Worm (Caenorhabditis elegans) whole organism, late embryonic: Measurements from ENCODE around the gene rps-30.

Experiments
- F13H6.1 ChIP-seq: sonication (generic microtip); optimal IDR thresholded peaks from 2 replicates; lab custom pipeline; 2016; ENCODE audit warnings: missing genetic modification characterization, missing compliant biosample characterization
- K02D7.2 ChIP-seq: sonication (generic microtip); optimal IDR thresholded peaks from 2 replicates; lab custom pipeline; 2017; ENCODE audit warnings: mild to moderate bottlenecking, missing genetic modification characterization, missing compliant biosample characterization
- ceh-19 ChIP-seq: fragments of 200-800 bp; sonication (Bioruptor generic); optimal IDR thresholded peaks from 2 replicates; lab custom pipeline; 2018; ENCODE audit warnings: mild to moderate bottlenecking, missing genetic modification characterization, missing compliant biosample characterization
- ceh-31 ChIP-seq: sonication (generic microtip); optimal IDR thresholded peaks from 2 replicates; lab custom pipeline; 2016; ENCODE audit warnings: missing genetic modification characterization, missing compliant biosample characterization
- ceh-34 ChIP-seq: sonication (generic microtip); optimal IDR thresholded peaks from 2 replicates; lab custom pipeline; 2016; ENCODE audit warnings: mild to moderate bottlenecking, missing genetic modification characterization, missing compliant biosample characterization
- elt-2 ChIP-seq: sonication (generic microtip); optimal IDR thresholded peaks from 2 replicates; lab custom pipeline; 2016; ENCODE audit warnings: missing genetic modification reagents, missing genetic modification characterization, missing compliant biosample characterization
- pha-4 ChIP-seq: fragments of 150-350 bp; optimal IDR thresholded peaks from 2 replicates; lab custom pipeline; 2018; ENCODE audit warnings: missing biosample characterization, missing genetic modification reagents, missing genetic modification characterization
- ref-2 ChIP-seq: sonication (generic microtip); optimal IDR thresholded peaks from 2 replicates; lab custom pipeline; 2016; ENCODE audit warnings: missing genetic modification characterization, missing compliant biosample characterization
- rnt-1 ChIP-seq: sonication (generic microtip); optimal IDR thresholded peaks from 2 replicates; lab custom pipeline; 2016; ENCODE audit warnings: missing genetic modification characterization, missing compliant biosample characterization

ce11 chrV:7761906-7762305, 14.5 kb upstream of the rps-30 start:
- TF ChIP-seq rnt-1 (tag; lab: Kevin White, UChicago) (no peak), F13H6.1 (no peak), ceh-31 (no peak), elt-2 (no peak), ceh-19 (GFP tag; lab: Kevin White, UChicago) (no peak), pha-4 (tag; lab: Kevin White, UChicago) (no peak), K02D7.2 (tag; lab: Kevin White, UChicago) (no peak), ref-2 (tag; lab: Kevin White, UChicago) (no peak), ceh-34 (tag; lab: Kevin White, UChicago) (no peak)
